Fruit fly (Drosophila melanogaster) whole organism, prepupa: ENCODE data around the gene CG5103.

Experiments
- Blimp-1 ChIP-seq: fragments of 200-800 bp; sonication (Bioruptor generic); optimal IDR thresholded peaks from 3 replicates; lab custom pipeline; 2017; ENCODE audit warnings: missing biosample characterization, missing genetic modification characterization, mild to moderate bottlenecking, moderate library complexity, missing genetic modification reagents
- CG10631 ChIP-seq: fragments of 200-800 bp; sonication (Bioruptor generic); optimal IDR thresholded peaks from 2 replicates; lab custom pipeline; 2016; ENCODE audit warnings: missing biosample characterization, missing genetic modification characterization
- CG10669 ChIP-seq: fragments of 200-800 bp; sonication (Bioruptor generic); optimal IDR thresholded peaks from 3 replicates; lab custom pipeline; 2018; ENCODE audit warnings: missing biosample characterization, mild to moderate bottlenecking, missing genetic modification characterization, moderate library complexity
- CG11902 ChIP-seq: fragments of 200-800 bp; sonication (Bioruptor generic); optimal IDR thresholded peaks from 3 replicates; lab custom pipeline; 2016; ENCODE audit warnings: missing biosample characterization, missing genetic modification characterization
- CG15336 ChIP-seq: fragments of 200-800 bp; sonication (Bioruptor generic); IDR thresholded peaks from 2 replicates; pipeline ENCODE4 v1.3.6; 2022; ENCODE audit warnings: missing biosample characterization, missing genetic modification characterization
- CG1621 ChIP-seq: fragments of 200-800 bp; sonication (Bioruptor generic); optimal IDR thresholded peaks from 3 replicates; lab custom pipeline; 2018; ENCODE audit warnings: missing biosample characterization, mild to moderate bottlenecking, missing genetic modification characterization
- CG16779 ChIP-seq: fragments of 200-800 bp; sonication (Bioruptor generic); optimal IDR thresholded peaks from 3 replicates; lab custom pipeline; 2017; ENCODE audit warnings: missing biosample characterization, mild to moderate bottlenecking, missing genetic modification characterization
- CG3032 ChIP-seq: fragments of 200-800 bp; optimal IDR thresholded peaks from 2 replicates; lab custom pipeline; 2019; ENCODE audit warnings: missing biosample characterization, mild to moderate bottlenecking, missing genetic modification characterization, moderate library complexity
- CG31627 ChIP-seq: fragments of 200-800 bp; sonication (Bioruptor generic); optimal IDR thresholded peaks from 3 replicates; lab custom pipeline; 2016; ENCODE audit warnings: missing biosample characterization, missing genetic modification characterization
- CG32006 ChIP-seq: fragments of 200-800 bp; sonication (Bioruptor generic); optimal IDR thresholded peaks from 3 replicates; lab custom pipeline; 2017; ENCODE audit warnings: missing biosample characterization, mild to moderate bottlenecking, missing genetic modification characterization
- CG34406 ChIP-seq: fragments of 200-800 bp; sonication (Bioruptor generic); optimal IDR thresholded peaks from 3 replicates; lab custom pipeline; 2016; ENCODE audit warnings: missing biosample characterization, missing genetic modification characterization
- CG4318 ChIP-seq: fragments of 200-800 bp; sonication (Bioruptor generic); optimal IDR thresholded peaks from 3 replicates; lab custom pipeline; 2017; ENCODE audit warnings: missing biosample characterization, mild to moderate bottlenecking, missing genetic modification characterization
- CG6163 ChIP-seq: fragments of 200-800 bp; sonication (Bioruptor generic); IDR thresholded peaks from 3 replicates; pipeline ENCODE4 v1.3.6; 2022; ENCODE audit warnings: missing biosample characterization, missing genetic modification characterization
- CG6276 ChIP-seq: fragments of 200-800 bp; sonication (Bioruptor generic); optimal IDR thresholded peaks from 2 replicates; lab custom pipeline; 2017; ENCODE audit warnings: missing biosample characterization, mild to moderate bottlenecking, missing genetic modification characterization
- CG6808 ChIP-seq: fragments of 200-800 bp; sonication (Bioruptor generic); optimal IDR thresholded peaks from 3 replicates; lab custom pipeline; 2017; ENCODE audit warnings: missing biosample characterization, missing genetic modification characterization, mild to moderate bottlenecking, moderate library complexity, missing genetic modification reagents
- CG7368 ChIP-seq: fragments of 200-800 bp; sonication (Bioruptor generic); optimal IDR thresholded peaks from 3 replicates; lab custom pipeline; 2016; ENCODE audit warnings: missing biosample characterization, missing genetic modification characterization
- CG8119 ChIP-seq: fragments of 200-800 bp; sonication (Bioruptor generic); IDR thresholded peaks from 3 replicates; pipeline ENCODE4 v1.3.6; 2022; ENCODE audit warnings: missing biosample characterization, missing genetic modification characterization
- CG8319 ChIP-seq: fragments of 200-800 bp; sonication (Bioruptor generic); optimal IDR thresholded peaks from 3 replicates; lab custom pipeline; 2016; ENCODE audit warnings: missing biosample characterization, missing genetic modification characterization
- Eip78C ChIP-seq: fragments of 200-800 bp; sonication (Bioruptor generic); peaks from one replicate; lab custom pipeline; 2016; ENCODE audit warnings: missing biosample characterization, missing genetic modification characterization
- Eip93F ChIP-seq: fragments of 200-800 bp; sonication (Bioruptor generic); optimal IDR thresholded peaks from 2 replicates; lab custom pipeline; 2016; ENCODE audit warnings: missing biosample characterization, mild to moderate bottlenecking, missing genetic modification characterization
- Hr39 ChIP-seq: fragments of 200-800 bp; sonication (Bioruptor generic); optimal IDR thresholded peaks from 2 replicates; lab custom pipeline; 2016; ENCODE audit warnings: missing biosample characterization, missing genetic modification characterization
- Hr4 ChIP-seq: fragments of 200-800 bp; sonication (Bioruptor generic); optimal IDR thresholded peaks from 3 replicates; lab custom pipeline; 2016; ENCODE audit warnings: missing biosample characterization, missing genetic modification characterization
- Lpt ChIP-seq: fragments of 200-800 bp; sonication (Bioruptor generic); optimal IDR thresholded peaks from 3 replicates; lab custom pipeline; 2016; ENCODE audit warnings: missing biosample characterization, missing genetic modification characterization
- Met ChIP-seq: fragments of 200-800 bp; sonication (Bioruptor generic); optimal IDR thresholded peaks from 3 replicates; lab custom pipeline; 2016; ENCODE audit warnings: missing biosample characterization, missing genetic modification characterization
- Smox ChIP-seq: fragments of 200-800 bp; sonication (Bioruptor generic); optimal IDR thresholded peaks from 3 replicates; lab custom pipeline; 2016; ENCODE audit warnings: missing biosample characterization, missing genetic modification characterization
- Sox102F ChIP-seq: fragments of 200-800 bp; sonication (Bioruptor generic); optimal IDR thresholded peaks from 2 replicates; lab custom pipeline; 2016; ENCODE audit warnings: missing biosample characterization, mild to moderate bottlenecking, missing genetic modification characterization
- Sox14 ChIP-seq: fragments of 200-800 bp; sonication (Bioruptor generic); optimal IDR thresholded peaks from 3 replicates; lab custom pipeline; 2016; ENCODE audit warnings: missing biosample characterization, missing genetic modification characterization
- Sox15 ChIP-seq: fragments of 200-800 bp; sonication (Bioruptor generic); optimal IDR thresholded peaks from 3 replicates; lab custom pipeline; 2016; ENCODE audit warnings: missing biosample characterization, missing genetic modification characterization
- achi ChIP-seq: fragments of 200-800 bp; sonication (Bioruptor generic); optimal IDR thresholded peaks from 3 replicates; lab custom pipeline; 2016; ENCODE audit warnings: missing biosample characterization, missing genetic modification characterization
- acj6 ChIP-seq: fragments of 200-800 bp; sonication (Bioruptor generic); optimal IDR thresholded peaks from 3 replicates; lab custom pipeline; 2016; ENCODE audit warnings: missing biosample characterization, missing genetic modification characterization
- cyc ChIP-seq: fragments of 200-800 bp; sonication (Bioruptor generic); optimal IDR thresholded peaks from 3 replicates; lab custom pipeline; 2016; ENCODE audit warnings: missing biosample characterization, missing genetic modification characterization
- dac ChIP-seq: fragments of 200-800 bp; sonication (Bioruptor generic); optimal IDR thresholded peaks from 2 replicates; lab custom pipeline; 2017; ENCODE audit warnings: missing biosample characterization, mild to moderate bottlenecking, missing genetic modification characterization
- dsx ChIP-seq: fragments of 200-800 bp; optimal IDR thresholded peaks from 3 replicates; lab custom pipeline; 2019; ENCODE audit warnings: missing biosample characterization, mild to moderate bottlenecking, missing genetic modification characterization, moderate library complexity; ENCODE audit not compliant: poor library complexity, severe bottlenecking
- eg ChIP-seq: fragments of 200-800 bp; sonication (Bioruptor generic); IDR thresholded peaks from 3 replicates; pipeline ENCODE4 v1.3.6; 2022; ENCODE audit warnings: missing biosample characterization, missing genetic modification characterization
- esn ChIP-seq: fragments of 200-800 bp; sonication (Bioruptor generic); optimal IDR thresholded peaks from 2 replicates; lab custom pipeline; 2016; ENCODE audit warnings: missing biosample characterization, mild to moderate bottlenecking, missing genetic modification characterization, moderate library complexity
- fd59A ChIP-seq: fragments of 200-800 bp; sonication (Bioruptor generic); optimal IDR thresholded peaks from 2 replicates; lab custom pipeline; 2017; ENCODE audit warnings: missing biosample characterization, mild to moderate bottlenecking, missing genetic modification characterization, missing genetic modification reagents
- fkh ChIP-seq: fragments of 200-800 bp; sonication (Bioruptor generic); optimal IDR thresholded peaks from 3 replicates; lab custom pipeline; 2017; ENCODE audit warnings: missing biosample characterization, mild to moderate bottlenecking, missing genetic modification characterization, moderate library complexity
- net ChIP-seq: fragments of 200-800 bp; sonication (Bioruptor generic); optimal IDR thresholded peaks from 3 replicates; lab custom pipeline; 2016; ENCODE audit warnings: missing biosample characterization, missing genetic modification characterization
- pdm3 ChIP-seq: fragments of 200-800 bp; sonication (Bioruptor generic); optimal IDR thresholded peaks from 3 replicates; lab custom pipeline; 2016; ENCODE audit warnings: missing biosample characterization, missing genetic modification characterization
- salr ChIP-seq, 2 experiments: fragments of 200-800 bp; sonication (Bioruptor generic); optimal IDR thresholded peaks; 3 replicates each; lab custom pipeline; 2016 to 2018; ENCODE audit warnings: missing biosample characterization in 2 of 2, missing genetic modification characterization in 2 of 2, mild to moderate bottlenecking in 1 of 2
- spab ChIP-seq: fragments of 200-800 bp; sonication (Bioruptor generic); optimal IDR thresholded peaks from 2 replicates; lab custom pipeline; 2017; ENCODE audit warnings: missing biosample characterization, mild to moderate bottlenecking, missing genetic modification characterization, missing genetic modification reagents
- svp ChIP-seq: fragments of 200-800 bp; sonication (Bioruptor generic); peaks from one replicate; lab custom pipeline; 2016; ENCODE audit warnings: missing biosample characterization, missing genetic modification characterization
- topi ChIP-seq: fragments of 200-800 bp; sonication (Bioruptor generic); optimal IDR thresholded peaks from 3 replicates; lab custom pipeline; 2016; ENCODE audit warnings: missing biosample characterization, missing genetic modification characterization
- vri ChIP-seq: fragments of 200-800 bp; sonication (Bioruptor generic); optimal IDR thresholded peaks from 3 replicates; lab custom pipeline; 2016; ENCODE audit warnings: missing biosample characterization, mild to moderate bottlenecking, missing genetic modification characterization

The CG5103 gene

DNA sequence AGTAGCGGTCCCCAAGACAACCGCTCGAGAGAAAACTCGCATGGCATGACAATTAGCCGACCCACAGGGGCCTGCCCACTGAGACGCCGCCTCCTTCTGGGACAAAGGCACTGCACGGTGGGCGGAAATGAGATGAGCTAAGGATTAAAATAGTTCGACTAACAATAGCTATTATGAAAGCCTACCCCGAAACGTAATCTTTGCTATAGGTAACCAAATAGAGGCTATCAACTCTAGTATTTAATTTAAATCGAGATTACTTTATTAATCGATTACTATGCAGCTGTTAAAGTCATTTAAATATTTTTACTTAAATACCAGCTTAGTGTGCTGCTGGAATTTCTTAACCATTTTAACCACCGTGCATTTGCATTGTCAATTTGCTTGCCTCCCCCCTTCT lies 37.1 kb downstream of the CG5103 start:
- TF ChIP-seq CG6276 (GFP tag; lab: Kevin White, UChicago), result no peak
- TF ChIP-seq Hr4 (GFP tag; lab: Kevin White, UChicago), result peak; percentile 11
- no peak for TF ChIP-seq eg (GFP tag; lab: Robert Waterston, UW)
- TF ChIP-seq Sox14 (GFP tag; lab: Kevin White, UChicago), result peak; percentile 24
- peak; percentile 39 for TF ChIP-seq CG32006 (GFP tag; lab: Kevin White, UChicago)
- TF ChIP-seq CG10669 (GFP tag; lab: Kevin White, UChicago), result no peak
- peak; percentile 9 for TF ChIP-seq CG10631 (GFP tag; lab: Kevin White, UChicago)
- TF ChIP-seq CG6163 (GFP tag; lab: Robert Waterston, UW), result no peak
- TF ChIP-seq dac, result peak; percentile 3
- TF ChIP-seq CG8119 (GFP tag; lab: Robert Waterston, UW), result peak; percentile 56; the same call in 2 of the 3 replicates
- TF ChIP-seq dsx, result no peak
- no peak for TF ChIP-seq Sox102F (GFP tag; lab: Kevin White, UChicago)
- peak in 1 of 2 experiments; percentile 8 for TF ChIP-seq salr (GFP tag; optimal IDR thresholded peaks at IDR 0.05; lab: Kevin White, UChicago)
- peak; percentile 57 for TF ChIP-seq CG15336 (GFP tag; lab: Robert Waterston, UW)
- no peak for TF ChIP-seq cyc (GFP tag; lab: Kevin White, UChicago)
- TF ChIP-seq, all 60 proteins: peak for 8

DNA sequence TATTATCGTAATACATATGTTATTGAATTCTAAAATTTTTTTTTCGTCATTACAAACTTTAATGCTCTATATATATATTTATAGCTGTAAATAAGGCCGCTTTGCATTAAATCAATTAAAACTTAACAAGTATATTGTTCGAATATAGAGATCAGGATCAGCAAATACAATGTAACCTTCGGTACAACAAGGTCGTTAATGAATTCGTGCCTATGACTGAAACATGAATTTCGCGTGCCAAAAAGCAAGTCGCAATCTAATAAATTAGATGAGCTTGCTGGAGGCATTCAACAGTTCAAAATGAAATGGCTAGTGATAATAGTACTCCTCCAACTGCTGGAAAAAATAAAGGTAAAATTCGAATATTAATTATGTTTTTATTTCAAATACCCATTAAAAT lies 42.3 kb downstream of the CG5103 start, which contains the start of gene CheA75a:
Gene CheA75a, plus strand, starts transcription at position 301 of the 400 bp plus-strand sequence.
- TF ChIP-seq svp (GFP tag; lab: Kevin White, UChicago) (no peak), CG10631 (GFP tag; lab: Kevin White, UChicago) (no peak), net (no peak), CG11902 (GFP tag; lab: Kevin White, UChicago) (no peak), Lpt (GFP tag; lab: Kevin White, UChicago) (no peak), topi (GFP tag; lab: Kevin White, UChicago) (no peak), CG15336 (GFP tag; lab: Robert Waterston, UW) (no peak), Hr39 (GFP tag; lab: Kevin White, UChicago) (no peak), Hr4 (GFP tag; lab: Kevin White, UChicago) (no peak), Met (GFP tag; lab: Kevin White, UChicago) (no peak)
- TF ChIP-seq, all 60 proteins: peak for 0

DNA sequence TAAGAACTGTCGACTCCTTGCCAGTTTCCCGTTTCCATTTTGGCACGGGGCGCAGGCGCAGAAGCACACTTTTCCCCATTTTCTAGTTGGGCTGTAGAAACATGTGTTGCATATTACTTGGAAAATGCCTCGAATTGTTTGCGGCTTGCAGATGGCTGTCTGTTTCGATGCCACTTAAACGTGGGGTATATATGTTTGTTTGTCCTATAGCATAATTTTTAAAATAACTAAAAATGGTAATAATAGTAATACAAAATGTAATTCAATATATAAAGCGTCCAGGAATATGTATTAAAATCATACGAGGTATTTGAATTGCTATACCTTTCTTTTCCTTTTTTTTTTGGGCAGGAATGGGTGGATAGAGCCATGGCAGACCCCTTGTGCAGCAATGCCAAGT lies 43.4 kb downstream of the CG5103 start:
- TF ChIP-seq salr (GFP tag; optimal IDR thresholded peaks at IDR 0.05; lab: Kevin White, UChicago) (peak in 1 of 2 experiments; percentile 11), eg (GFP tag; lab: Robert Waterston, UW) (peak; percentile 51; the same call in 2 of the 3 replicates), spab (GFP tag; lab: Kevin White, UChicago) (no peak), dsx (no peak), CG31627 (no peak), pdm3 (no peak), Hr39 (GFP tag; lab: Kevin White, UChicago) (no peak), fd59A (GFP tag; lab: Kevin White, UChicago) (no peak), CG34406 (no peak), CG7368 (GFP tag; lab: Kevin White, UChicago) (no peak), CG6163 (GFP tag; lab: Robert Waterston, UW) (peak; percentile 51; the same call in 2 of the 3 replicates), CG3032 (no peak), CG6276 (GFP tag; lab: Kevin White, UChicago) (no peak), Eip93F (no peak), vri (no peak), fkh (no peak), CG15336 (GFP tag; lab: Robert Waterston, UW) (peak; percentile 63; the same call in 1 of the 2 replicates), Blimp-1 (GFP tag; lab: Kevin White, UChicago) (no peak), topi (GFP tag; lab: Kevin White, UChicago) (no peak), CG8319 (no peak), Hr4 (GFP tag; lab: Kevin White, UChicago) (peak; percentile 41), CG6808 (no peak), esn (GFP tag; lab: Kevin White, UChicago) (no peak), CG16779 (no peak), net (no peak), Sox15 (GFP tag; lab: Kevin White, UChicago) (no peak), CG10631 (GFP tag; lab: Kevin White, UChicago) (peak; percentile 23), CG32006 (GFP tag; lab: Kevin White, UChicago) (peak; percentile 59), acj6 (GFP tag; lab: Kevin White, UChicago) (no peak), Eip78C (GFP tag; lab: Kevin White, UChicago) (peak; percentile 73), achi (peak; percentile 18), CG1621 (no peak), CG4318 (GFP tag; lab: Kevin White, UChicago) (peak; percentile 6), CG10669 (GFP tag; lab: Kevin White, UChicago) (no peak), CG8119 (GFP tag; lab: Robert Waterston, UW) (peak; percentile 55; the same call in 2 of the 3 replicates), Smox (GFP tag; lab: Kevin White, UChicago) (no peak)
